Worm (Caenorhabditis elegans): ENCODE data around the gene iars-1.

Gene iars-1

ce11 chrIV:10341618-10342360 is 26.6 kb upstream of the iars-1 start:
- TF ChIP-seq ces-1 (GFP tag; optimal IDR thresholded peaks at IDR 0.05) (peak; percentile 14), nhr-28 (tag; optimal IDR thresholded peaks at IDR 0.05) (no peak)

ce11 chrIV:10342361-10342706 is 26.1 kb upstream of the iars-1 start:
- TF ChIP-seq snpc-4 (tag; optimal IDR thresholded peaks at IDR 0.05) (no peak), nhr-12 (tag; optimal IDR thresholded peaks at IDR 0.05) (no peak), unc-120 (tag; optimal IDR thresholded peaks at IDR 0.05; ENCODE audit: poor library complexity, severe bottlenecking) (peak; percentile 55), nhr-237 (tag; optimal IDR thresholded peaks at IDR 0.05) (no peak), nhr-28 (tag; optimal IDR thresholded peaks at IDR 0.05) (no peak), tbx-8 (GFP tag; optimal IDR thresholded peaks at IDR 0.05) (no peak), mab-5 (tag; optimal IDR thresholded peaks at IDR 0.05) (no peak), zip-8 (tag; optimal IDR thresholded peaks at IDR 0.05) (no peak), drap-1 (GFP tag; optimal IDR thresholded peaks at IDR 0.05) (no peak), lin-32 (GFP tag; optimal IDR thresholded peaks at IDR 0.05) (no peak), bed-3 (GFP tag; optimal IDR thresholded peaks at IDR 0.05) (no peak), hlh-1 (tag; optimal IDR thresholded peaks at IDR 0.05) (no peak), pha-4 (tag; optimal IDR thresholded peaks at IDR 0.05) (no peak), ces-1 (GFP tag; optimal IDR thresholded peaks at IDR 0.05) (no peak), sem-2 (GFP tag; optimal IDR thresholded peaks at IDR 0.05) (no peak), blmp-1 (tag; optimal IDR thresholded peaks at IDR 0.05) (peak; percentile 84), unc-62 (GFP tag; optimal IDR thresholded peaks at IDR 0.05) (peak; percentile 77), mls-2 (tag; optimal IDR thresholded peaks at IDR 0.05) (no peak), lsy-2 (tag; optimal IDR thresholded peaks at IDR 0.05) (no peak), unc-39 (tag; optimal IDR thresholded peaks at IDR 0.05) (no peak), ham-2 (GFP tag; optimal IDR thresholded peaks at IDR 0.05) (peak; percentile 14), nhr-2 (tag; optimal IDR thresholded peaks at IDR 0.05) (no peak), lin-13 (tag; optimal IDR thresholded peaks at IDR 0.05) (no peak), sptf-1 (tag; optimal IDR thresholded peaks at IDR 0.05) (no peak), M03D4.4 (tag; optimal IDR thresholded peaks at IDR 0.05) (no peak), elt-3 (tag; optimal IDR thresholded peaks at IDR 0.05) (peak; percentile 55), ceh-39 (tag; optimal IDR thresholded peaks at IDR 0.05) (no peak), flh-1 (GFP tag; optimal IDR thresholded peaks at IDR 0.05) (no peak), mep-1 (tag; optimal IDR thresholded peaks at IDR 0.05) (no peak), ceh-83 (GFP tag; optimal IDR thresholded peaks at IDR 0.05) (no peak), cnd-1 (tag; optimal IDR thresholded peaks at IDR 0.05) (no peak)

- TF ChIP-seq unc-120 (tag; optimal IDR thresholded peaks at IDR 0.05; ENCODE audit: poor library complexity, severe bottlenecking) (peak; percentile 43), mep-1 (tag; optimal IDR thresholded peaks at IDR 0.05) (peak; percentile 22), cnd-1 (tag; optimal IDR thresholded peaks at IDR 0.05) (no peak), ces-1 (GFP tag; optimal IDR thresholded peaks at IDR 0.05) (peak; percentile 40)
Measured at ce11 chrIV:10344621-10345020, 23.8 kb upstream of the iars-1 start.

ce11 chrIV:10345486-10345885 is 22.9 kb upstream of the iars-1 start:
- TF ChIP-seq mab-5 (tag; optimal IDR thresholded peaks at IDR 0.05) (no peak), ceh-43 (GFP tag; optimal IDR thresholded peaks at IDR 0.05) (no peak), ceh-83 (GFP tag; optimal IDR thresholded peaks at IDR 0.05) (no peak), nhr-76 (tag; optimal IDR thresholded peaks at IDR 0.05) (no peak), lin-13 (tag; optimal IDR thresholded peaks at IDR 0.05) (no peak), bed-3 (GFP tag; optimal IDR thresholded peaks at IDR 0.05) (no peak), zip-8 (tag; optimal IDR thresholded peaks at IDR 0.05) (no peak), blmp-1 (tag; optimal IDR thresholded peaks at IDR 0.05) (no peak), nhr-28 (tag; optimal IDR thresholded peaks at IDR 0.05) (no peak), snpc-4 (tag; optimal IDR thresholded peaks at IDR 0.05) (no peak), lsy-2 (tag; optimal IDR thresholded peaks at IDR 0.05) (no peak), nhr-12 (tag; optimal IDR thresholded peaks at IDR 0.05) (no peak), lin-32 (GFP tag; optimal IDR thresholded peaks at IDR 0.05) (no peak), sem-2 (GFP tag; optimal IDR thresholded peaks at IDR 0.05) (no peak), elt-3 (tag; optimal IDR thresholded peaks at IDR 0.05) (no peak), ceh-39 (tag; optimal IDR thresholded peaks at IDR 0.05) (no peak), elt-1 (tag; optimal IDR thresholded peaks at IDR 0.05; ENCODE audit: borderline replicate concordance, insufficient read depth) (no peak), tbx-8 (GFP tag; optimal IDR thresholded peaks at IDR 0.05) (no peak), hlh-1 (tag; optimal IDR thresholded peaks at IDR 0.05) (no peak)

Data from whole organism, mixed stage, embryonic.